Fruit fly (Drosophila melanogaster) Kc167 (cell line): ENCODE data around the gene mRpS35.

Source experiments
- Myc ChIP-seq: fragments of >200 bp; optimal IDR thresholded peaks from 2 replicates; lab custom pipeline; 2017; ENCODE audit warnings: missing external identifiers
- Sin3A ChIP-seq: fragments of >200 bp; optimal IDR thresholded peaks from 2 replicates; lab custom pipeline; 2018; ENCODE audit warnings: missing external identifiers
- insv ChIP-seq: fragments of >200 bp; optimal IDR thresholded peaks from 3 replicates; lab custom pipeline; 2018; ENCODE audit warnings: missing external identifiers
- psq ChIP-seq: fragments of >200 bp; optimal IDR thresholded peaks from 2 replicates; lab custom pipeline; 2017; ENCODE audit warnings: missing external identifiers
- ttk ChIP-seq: sonication (Bioruptor generic); optimal IDR thresholded peaks from 2 replicates; lab custom pipeline; 2017; ENCODE audit warnings: missing external identifiers

DNA sequence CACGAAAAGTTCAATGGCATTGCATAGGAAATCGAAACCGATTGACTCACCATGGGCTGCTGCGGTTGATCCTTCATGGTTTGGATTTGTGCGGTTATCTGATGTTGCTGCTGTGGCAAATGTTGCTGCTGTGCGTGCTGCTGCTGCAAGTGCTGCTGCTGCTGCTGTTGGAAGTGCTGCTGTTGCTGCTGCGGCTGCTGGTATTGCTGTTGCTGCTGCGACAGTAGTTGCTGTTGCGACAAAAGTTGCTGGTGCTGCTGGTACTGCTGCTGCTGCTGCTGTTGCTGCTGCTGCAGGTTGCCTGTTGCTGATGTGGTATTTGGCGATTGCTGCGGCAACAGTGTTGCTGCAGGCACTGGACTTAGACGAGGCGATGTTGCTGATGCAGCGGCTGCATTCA is 15.5 kb downstream of the mRpS35 start:
- TF ChIP-seq insv (lab: Kevin White, UChicago) = no peak
- TF ChIP-seq Myc (lab: Kevin White, UChicago) = no peak
- TF ChIP-seq psq (lab: Kevin White, UChicago) = no peak
- TF ChIP-seq Sin3A (lab: Kevin White, UChicago) = no peak
- TF ChIP-seq ttk (lab: Kevin White, UChicago) = no peak
